Fruit fly (Drosophila melanogaster) ovary, adult (tissue): ENCODE measurements around the gene Jhbp14.

Experiments
- CG17801 ChIP-seq: fragments of 200-800 bp; optimal IDR thresholded peaks from 2 replicates; lab custom pipeline; 2019; ENCODE audit warnings: missing biosample characterization, mild to moderate bottlenecking, missing genetic modification characterization, moderate library complexity; ENCODE audit not compliant: partially characterized antibody

The Jhbp14 gene

DNA sequence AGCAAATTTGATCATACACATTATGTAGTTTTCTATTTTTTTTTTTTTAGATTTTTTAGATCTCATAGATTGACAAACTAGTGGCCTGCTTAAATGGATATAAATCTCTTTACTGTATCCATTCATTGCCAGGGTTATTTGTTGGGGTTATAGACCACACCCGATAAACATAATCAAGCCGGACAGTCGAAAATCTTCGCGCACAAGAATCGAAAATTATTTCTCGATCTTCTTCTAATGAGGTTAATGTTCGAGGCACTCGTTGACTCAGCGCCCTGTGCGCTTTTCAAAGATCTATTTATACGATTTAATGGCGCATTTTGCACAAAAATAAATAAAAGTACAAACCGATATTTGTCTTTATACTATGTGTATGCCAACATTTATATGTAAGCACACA lies 23.3 kb downstream of the Jhbp14 start, which contains the start of gene CG31730:
Gene CG31730 (minus strand): TSS at position 101 of the 400 bp plus-strand sequence.
- TF ChIP-seq CG17801 (GFP tag; lab: Kevin White, UChicago): no peak

DNA sequence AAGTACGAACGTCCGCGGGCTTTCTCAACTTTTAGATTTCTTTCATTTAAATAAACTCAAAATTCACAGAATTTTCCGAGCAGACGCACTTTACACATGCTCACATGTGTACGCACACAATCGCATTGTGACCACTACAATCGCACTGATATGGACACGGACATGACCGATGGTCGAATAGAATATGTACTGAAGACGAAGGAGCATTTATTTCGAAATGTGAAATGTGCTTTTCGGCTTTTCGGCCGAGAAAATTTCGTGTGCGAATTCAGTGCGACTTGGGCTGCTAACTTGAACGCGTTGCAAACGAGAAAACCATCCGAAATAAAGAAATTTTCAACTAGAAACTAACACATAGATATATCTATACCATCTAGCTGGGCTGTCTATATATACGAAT lies 24.4 kb downstream of the Jhbp14 start, which contains the start of gene CG44085:
Gene CG44085 (plus strand): TSS at position 269 of the 400 bp plus-strand sequence.
- TF ChIP-seq CG17801 (GFP tag; lab: Kevin White, UChicago): no peak

DNA sequence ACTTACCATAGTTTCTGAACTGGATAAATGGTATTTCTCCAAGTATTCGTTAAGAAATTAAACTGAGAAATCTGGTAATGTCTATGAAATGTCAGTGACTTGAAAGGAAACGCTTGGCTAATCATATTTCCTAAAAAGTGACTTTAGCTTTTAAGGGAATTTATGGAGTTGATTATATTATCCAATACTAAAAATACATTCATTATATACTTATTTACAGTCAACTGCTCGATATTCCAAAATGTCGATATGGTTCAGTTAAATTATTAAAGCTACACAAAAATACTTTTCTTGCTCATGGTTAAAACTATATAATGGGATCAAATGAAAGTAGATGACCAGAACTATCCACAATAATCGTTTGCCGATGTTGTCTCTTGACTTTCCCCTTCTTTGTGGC lies 29.5 kb downstream of the Jhbp14 start, which contains the start of gene CG31848:
Gene CG31848 (minus strand): TSS at position 101 of the 400 bp plus-strand sequence.
- no peak for TF ChIP-seq CG17801 (GFP tag; lab: Kevin White, UChicago)

DNA sequence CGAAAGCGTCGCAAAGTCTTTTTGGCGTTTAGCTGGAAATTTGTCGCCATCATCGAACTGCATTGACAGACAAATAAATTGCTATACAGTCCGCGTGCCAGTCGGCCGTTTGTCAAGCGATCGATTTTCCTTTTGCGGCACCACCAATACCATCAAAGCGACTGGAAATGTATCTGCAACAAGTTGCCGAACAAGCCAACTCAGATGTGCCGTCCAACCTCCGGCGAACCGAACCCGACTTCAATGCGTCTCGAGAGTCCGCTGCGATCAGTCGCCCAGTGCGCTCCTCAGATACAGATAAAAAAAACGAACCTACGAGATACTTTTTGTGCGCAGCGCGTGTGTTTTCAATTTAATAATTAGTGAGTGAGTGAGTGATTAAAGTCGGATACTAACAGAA lies 30.3 kb downstream of the Jhbp14 start:
- no peak for TF ChIP-seq CG17801 (GFP tag; lab: Kevin White, UChicago)

DNA sequence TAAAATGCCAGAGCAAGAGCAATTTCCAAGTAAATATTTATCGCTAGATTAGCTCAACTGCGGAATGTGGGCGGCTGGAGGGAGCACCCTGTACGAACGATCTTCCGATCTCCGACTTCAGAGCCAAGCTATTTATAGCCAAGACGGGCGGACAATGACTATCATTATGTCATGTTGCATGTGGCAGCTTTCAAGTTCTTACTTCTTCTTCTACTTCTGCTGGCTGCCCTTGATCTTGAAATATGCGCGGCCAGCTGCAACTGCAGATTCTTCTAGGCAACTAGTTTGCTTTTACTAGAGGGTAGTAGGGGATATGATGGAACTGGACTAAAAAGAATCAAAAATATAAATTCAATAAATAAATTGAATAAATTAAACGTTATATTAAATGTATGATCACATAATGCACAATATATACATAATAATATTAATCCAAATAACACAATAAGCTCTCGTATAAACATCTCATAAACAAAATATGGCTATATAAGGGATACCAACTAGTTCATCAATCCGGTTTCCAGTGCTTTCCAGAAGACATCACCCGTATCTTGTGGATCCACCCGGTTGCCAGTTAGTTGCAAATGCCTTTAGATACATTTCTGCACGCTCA lies 31.9 kb downstream of the Jhbp14 start:
- no peak for TF ChIP-seq CG17801 (GFP tag; lab: Kevin White, UChicago)

DNA sequence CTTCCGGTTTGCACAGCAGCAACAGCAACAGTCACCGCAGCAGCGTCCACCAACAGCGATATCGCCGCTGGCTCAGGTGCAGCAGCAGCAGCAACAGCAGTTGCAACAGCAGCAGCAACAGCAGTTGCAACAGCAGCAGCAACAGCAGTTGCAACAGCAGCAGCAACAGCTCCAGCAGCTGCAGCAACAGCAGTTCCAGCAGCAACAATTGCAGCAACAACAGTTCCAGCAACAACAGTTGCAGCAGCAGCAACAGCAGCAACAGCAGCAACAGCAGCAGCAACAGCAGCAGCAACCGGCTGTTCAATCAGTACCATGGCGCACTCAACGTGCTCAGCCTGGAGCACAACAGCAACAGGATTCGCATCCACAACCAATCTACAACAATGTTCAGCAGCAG lies 36.2 kb downstream of the Jhbp14 start:
- TF ChIP-seq CG17801 (GFP tag; lab: Kevin White, UChicago): no peak

DNA sequence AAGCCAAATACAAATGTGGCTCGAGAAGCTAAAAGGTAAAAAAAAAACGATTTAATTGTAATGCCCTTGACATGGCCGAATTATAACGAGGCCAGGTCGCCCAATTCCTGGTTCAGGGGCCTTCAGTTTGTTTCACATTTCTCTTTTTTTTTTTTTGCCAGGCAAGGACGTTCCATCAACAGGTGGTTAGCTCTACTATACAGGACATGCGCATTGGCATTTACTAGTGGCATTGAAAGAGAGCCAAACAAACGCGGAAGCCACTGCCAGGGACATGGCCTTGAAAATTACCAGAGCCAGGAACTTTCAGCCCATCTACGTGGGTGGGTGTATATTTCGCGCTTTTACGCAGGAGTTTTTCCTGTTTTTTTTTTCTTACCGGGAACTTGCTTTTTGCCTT lies 49.5 kb downstream of the Jhbp14 start:
- no peak for TF ChIP-seq CG17801 (GFP tag; lab: Kevin White, UChicago)

DNA sequence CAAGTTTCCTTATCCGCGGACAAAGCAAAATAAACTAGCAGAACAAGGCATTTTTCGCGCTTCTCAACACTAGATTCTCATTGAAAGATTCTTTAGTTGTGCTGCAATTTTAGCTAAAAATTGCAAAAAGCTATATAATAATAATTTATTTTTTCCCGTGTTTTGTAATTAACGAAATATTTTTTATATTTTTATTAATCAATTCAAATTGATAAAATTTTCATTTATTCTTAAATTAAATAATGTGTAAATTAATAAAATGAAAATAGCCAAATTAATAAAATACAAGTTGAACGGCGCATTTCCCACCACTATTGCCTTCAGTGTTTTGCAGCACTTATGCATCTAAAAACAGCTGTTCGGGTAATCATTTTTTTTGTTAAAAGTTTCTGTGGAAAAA lies 50.2 kb downstream of the Jhbp14 start, which contains the start of the genes Drep4 and Uvrag:
Gene Drep4 (minus strand): TSS at position 7 of the 400 bp plus-strand sequence.
Gene Uvrag (plus strand): TSS at position 322 of the 400 bp plus-strand sequence.
- TF ChIP-seq CG17801 (GFP tag; lab: Kevin White, UChicago): peak; percentile 81
